Worm (Caenorhabditis elegans) whole organism, late embryonic: ENCODE results near the gene pals-21.

Source experiments
- elt-2 ChIP-seq: sonication (generic microtip); optimal IDR thresholded peaks from 2 replicates; lab custom pipeline; 2016; ENCODE audit warnings: missing genetic modification reagents, missing genetic modification characterization, missing compliant biosample characterization
- pha-4 ChIP-seq: fragments of 150-350 bp; optimal IDR thresholded peaks from 2 replicates; lab custom pipeline; 2018; ENCODE audit warnings: missing biosample characterization, missing genetic modification reagents, missing genetic modification characterization

DNA sequence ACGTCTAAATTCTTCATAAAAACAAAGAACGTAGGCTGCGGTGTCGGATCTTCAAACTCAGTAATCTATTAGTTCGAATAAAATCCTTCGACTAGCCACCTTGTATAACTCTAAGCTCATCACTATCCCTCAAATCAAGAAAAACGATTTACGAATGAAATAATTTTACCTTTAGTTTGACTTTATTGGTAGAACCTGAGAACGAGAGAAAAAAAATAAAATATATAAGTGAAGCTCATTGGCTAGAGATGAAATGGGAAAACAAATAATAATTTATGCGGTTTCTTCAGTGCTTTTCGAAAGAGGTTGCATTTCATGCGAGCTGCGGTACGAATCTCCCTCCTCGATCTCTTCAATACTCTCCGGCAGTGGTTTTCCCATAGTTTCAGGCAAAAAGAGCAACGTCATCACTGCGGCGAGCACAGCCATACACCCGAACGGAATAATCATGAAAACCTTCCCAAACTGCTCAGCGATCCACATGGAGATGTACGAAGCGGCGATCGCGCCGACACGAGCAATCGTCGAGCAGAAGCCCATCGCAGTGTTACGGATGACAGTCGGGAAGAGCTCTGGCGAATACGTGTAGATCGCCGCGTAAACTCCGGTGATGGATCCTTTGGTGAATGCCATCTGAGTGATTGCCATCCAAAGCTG is 39.4 kb upstream of the pals-21 start:
- no peak for TF ChIP-seq elt-2 (tag; lab: Kevin White, UChicago)
- TF ChIP-seq pha-4 (tag; lab: Kevin White, UChicago), result no peak
